Fruit fly (Drosophila melanogaster) whole organism, embryonic: ENCODE data around the gene pkaap.

Experiments
- Atf-2 ChIP-seq: fragments of 200-800 bp; sonication (Bioruptor generic); optimal IDR thresholded peaks from 2 replicates; lab custom pipeline; 2016; ENCODE audit warnings: missing biosample characterization, missing genetic modification characterization
- Bdp1 ChIP-seq: fragments of 200-800 bp; sonication (Bioruptor generic); optimal IDR thresholded peaks from 3 replicates; lab custom pipeline; 2016; ENCODE audit warnings: missing biosample characterization, missing genetic modification characterization
- CG10274 ChIP-seq: fragments of 200-800 bp; sonication (Bioruptor generic); optimal IDR thresholded peaks from 3 replicates; lab custom pipeline; 2017; ENCODE audit warnings: missing biosample characterization, mild to moderate bottlenecking, missing genetic modification characterization
- CG10959 ChIP-seq: fragments of 200-800 bp; sonication (Bioruptor generic); IDR thresholded peaks from 2 replicates; pipeline ENCODE4 v1.3.6; 2022; ENCODE audit warnings: missing biosample characterization, missing genetic modification characterization
- CG11093 ChIP-seq: fragments of 200-800 bp; sonication (Bioruptor generic); IDR thresholded peaks from 3 replicates; pipeline ENCODE4 v1.3.6; 2022; ENCODE audit warnings: missing biosample characterization, missing genetic modification characterization
- CG11456 ChIP-seq: fragments of 200-800 bp; sonication (Bioruptor generic); IDR thresholded peaks from 3 replicates; pipeline ENCODE4 v1.3.6; 2022; ENCODE audit warnings: missing biosample characterization, missing genetic modification characterization
- CG1233 ChIP-seq: fragments of 200-800 bp; sonication (Bioruptor generic); optimal IDR thresholded peaks from 4 replicates; lab custom pipeline; 2018; ENCODE audit warnings: missing biosample characterization, mild to moderate bottlenecking, missing genetic modification characterization
- CG12659 ChIP-seq: fragments of 200-800 bp; sonication (Bioruptor generic); optimal IDR thresholded peaks from 3 replicates; lab custom pipeline; 2017; ENCODE audit warnings: mild to moderate bottlenecking, missing biosample characterization, missing genetic modification reagents, missing genetic modification characterization
- CG16863 ChIP-seq: fragments of 200-800 bp; sonication (Bioruptor generic); optimal IDR thresholded peaks from 3 replicates; lab custom pipeline; 2016; ENCODE audit warnings: missing biosample characterization, missing genetic modification characterization
- CG2116 ChIP-seq: fragments of 200-800 bp; sonication (Bioruptor generic); optimal IDR thresholded peaks from 3 replicates; lab custom pipeline; 2018; ENCODE audit warnings: missing biosample characterization, mild to moderate bottlenecking, missing genetic modification characterization
- CG2120 ChIP-seq: fragments of 200-800 bp; sonication (Bioruptor generic); optimal IDR thresholded peaks from 3 replicates; lab custom pipeline; 2016; ENCODE audit warnings: missing biosample characterization, missing genetic modification characterization
- CG2712 ChIP-seq: fragments of 200-800 bp; optimal IDR thresholded peaks from 3 replicates; lab custom pipeline; 2019; ENCODE audit warnings: missing biosample characterization, mild to moderate bottlenecking, missing genetic modification characterization, moderate library complexity
- CG2875 ChIP-seq: fragments of 200-800 bp; sonication (Bioruptor generic); optimal IDR thresholded peaks from 2 replicates; lab custom pipeline; 2017; ENCODE audit warnings: missing biosample characterization, mild to moderate bottlenecking, missing genetic modification characterization, missing genetic modification reagents
- CG30020 ChIP-seq: fragments of 200-800 bp; optimal IDR thresholded peaks from 2 replicates; lab custom pipeline; 2019; ENCODE audit warnings: missing biosample characterization, mild to moderate bottlenecking, missing genetic modification characterization, moderate library complexity
- CG3065 ChIP-seq: fragments of 200-800 bp; sonication (Bioruptor generic); optimal IDR thresholded peaks from 2 replicates; lab custom pipeline; 2016; ENCODE audit warnings: missing biosample characterization, missing genetic modification characterization
- CG33557 ChIP-seq: fragments of 200-800 bp; sonication (Bioruptor generic); optimal IDR thresholded peaks from 2 replicates; lab custom pipeline; 2019; ENCODE audit warnings: missing biosample characterization, mild to moderate bottlenecking, missing genetic modification characterization, moderate library complexity
- CG3995 ChIP-seq: fragments of 200-800 bp; sonication (Bioruptor generic); optimal IDR thresholded peaks from 3 replicates; lab custom pipeline; 2016; ENCODE audit warnings: missing biosample characterization, missing genetic modification characterization
- CG42726 ChIP-seq: fragments of 200-800 bp; sonication (Bioruptor generic); IDR thresholded peaks from 2 replicates; pipeline ENCODE4 v1.3.6; 2022; ENCODE audit warnings: missing biosample characterization, missing genetic modification characterization; ENCODE audit not compliant: partially characterized antibody
- CG4328 ChIP-seq: fragments of 200-800 bp; sonication (Bioruptor generic); optimal IDR thresholded peaks from 3 replicates; lab custom pipeline; 2017; ENCODE audit warnings: missing biosample characterization, missing genetic modification reagents, missing genetic modification characterization
- CG4854 ChIP-seq: fragments of 200-800 bp; sonication (Bioruptor generic); optimal IDR thresholded peaks from 2 replicates; lab custom pipeline; 2016; ENCODE audit warnings: missing biosample characterization, missing genetic modification characterization, inconsistent platforms
- CG7357 ChIP-seq: fragments of 200-800 bp; sonication (Bioruptor generic); IDR thresholded peaks from 3 replicates; pipeline ENCODE4 v1.3.6; 2022; ENCODE audit warnings: missing biosample characterization, missing genetic modification characterization
- CG8765 ChIP-seq: fragments of 200-800 bp; sonication (Bioruptor generic); IDR thresholded peaks from 2 replicates; pipeline ENCODE4 v1.3.6; 2022; ENCODE audit warnings: missing biosample characterization, missing genetic modification characterization
- CG8924 ChIP-seq: fragments of 200-800 bp; optimal IDR thresholded peaks from 3 replicates; lab custom pipeline; 2019; ENCODE audit warnings: missing biosample characterization, mild to moderate bottlenecking, missing genetic modification characterization, moderate library complexity
- CG9817 ChIP-seq: fragments of 200-800 bp; sonication (Bioruptor generic); optimal IDR thresholded peaks from 2 replicates; lab custom pipeline; 2018; ENCODE audit warnings: missing biosample characterization, mild to moderate bottlenecking, missing genetic modification characterization, moderate library complexity
- CrebB ChIP-seq: fragments of 200-800 bp; sonication (Bioruptor generic); optimal IDR thresholded peaks from 3 replicates; lab custom pipeline; 2018; ENCODE audit warnings: missing biosample characterization, mild to moderate bottlenecking, missing genetic modification characterization
- Dip2 ChIP-seq: fragments of 200-800 bp; sonication (Bioruptor generic); IDR thresholded peaks from 2 replicates; pipeline ENCODE4 v1.3.6; 2022; ENCODE audit warnings: missing biosample characterization, missing genetic modification characterization
- Doc3 ChIP-seq: fragments of 200-800 bp; sonication (Bioruptor generic); IDR thresholded peaks from 3 replicates; pipeline ENCODE4 v1.3.6; 2022; ENCODE audit warnings: missing biosample characterization, missing genetic modification characterization; ENCODE audit not compliant: partially characterized antibody
- Dref ChIP-seq: fragments of 200-800 bp; sonication (Bioruptor generic); IDR thresholded peaks from 2 replicates; pipeline ENCODE4 v1.3.6; 2022; ENCODE audit warnings: missing biosample characterization, missing genetic modification characterization
- H15 ChIP-seq: fragments of 200-800 bp; sonication (Bioruptor generic); IDR thresholded peaks from 3 replicates; pipeline ENCODE4 v1.3.6; 2022; ENCODE audit warnings: missing biosample characterization, missing genetic modification characterization
- Hmr ChIP-seq: fragments of 200-800 bp; sonication (Bioruptor generic); optimal IDR thresholded peaks from 3 replicates; lab custom pipeline; 2017; ENCODE audit warnings: mild to moderate bottlenecking, missing biosample characterization, missing genetic modification reagents, missing genetic modification characterization
- Optix ChIP-seq: fragments of 200-800 bp; sonication (Bioruptor generic); IDR thresholded peaks from 3 replicates; pipeline ENCODE4 v1.3.6; 2022; ENCODE audit warnings: missing biosample characterization, missing genetic modification characterization
- Spps ChIP-seq: fragments of 200-800 bp; sonication (Bioruptor generic); optimal IDR thresholded peaks from 2 replicates; lab custom pipeline; 2018; ENCODE audit warnings: missing biosample characterization, mild to moderate bottlenecking, missing genetic modification characterization
- btn ChIP-seq: fragments of 200-800 bp; sonication (Bioruptor generic); optimal IDR thresholded peaks from 2 replicates; lab custom pipeline; 2016; ENCODE audit warnings: missing biosample characterization, missing genetic modification characterization
- cas ChIP-seq: fragments of 200-800 bp; sonication (Bioruptor generic); IDR thresholded peaks from 2 replicates; pipeline ENCODE4 v1.3.6; 2022; ENCODE audit warnings: missing biosample characterization, missing genetic modification characterization
- chn ChIP-seq: fragments of 200-800 bp; sonication (Bioruptor generic); optimal IDR thresholded peaks from 2 replicates; lab custom pipeline; 2016; ENCODE audit warnings: missing biosample characterization, missing genetic modification characterization
- fd96Cb ChIP-seq: fragments of 200-800 bp; sonication (Bioruptor generic); optimal IDR thresholded peaks from 2 replicates; lab custom pipeline; 2018; ENCODE audit warnings: missing biosample characterization, mild to moderate bottlenecking, missing genetic modification characterization, moderate library complexity
- ftz-f1 ChIP-seq: fragments of 200-800 bp; sonication (Bioruptor generic); optimal IDR thresholded peaks from 2 replicates; lab custom pipeline; 2016; ENCODE audit warnings: missing biosample characterization, missing genetic modification characterization
- h ChIP-seq: fragments of >200 bp; optimal IDR thresholded peaks from 2 replicates; lab custom pipeline; 2017
- hkb ChIP-seq, 2 experiments: fragments of 200-800 bp in 1 of 2; fragments of >200 bp in 1 of 2; sonication (Bioruptor generic) in 1 of 2; IDR thresholded peaks in 1 of 2; optimal IDR thresholded peaks in 1 of 2; 2 replicates each; pipeline versions ENCODE4 v1.3.6 to Lab custom; 2017 to 2022; ENCODE audit warnings: missing biosample characterization in 1 of 2, missing genetic modification characterization in 1 of 2
- jumu ChIP-seq: fragments of 200-800 bp; sonication (Bioruptor generic); optimal IDR thresholded peaks from 3 replicates; lab custom pipeline; 2016; ENCODE audit warnings: missing biosample characterization, missing genetic modification characterization
- ken ChIP-seq: fragments of 200-800 bp; sonication (Bioruptor generic); IDR thresholded peaks from 3 replicates; pipeline ENCODE4 v1.3.6; 2022; ENCODE audit warnings: missing biosample characterization, missing genetic modification characterization
- odd ChIP-seq: fragments of 200-800 bp; sonication (Bioruptor generic); optimal IDR thresholded peaks from 2 replicates; lab custom pipeline; 2017; ENCODE audit warnings: missing biosample characterization, mild to moderate bottlenecking, missing genetic modification characterization
- pan ChIP-seq, 4 experiments: fragments of >200 bp in 3 of 4; fragments of 200-800 bp in 1 of 4; sonication (Bioruptor generic) in 1 of 4; optimal IDR thresholded peaks in 3 of 4; IDR thresholded peaks in 1 of 4; 2 replicates each; pipeline versions ENCODE4 v1.3.6 to Lab custom; 2017 to 2022; ENCODE audit warnings: missing biosample characterization in 2 of 4, missing genetic modification characterization in 2 of 4, mixed read lengths in 1 of 4
- pros ChIP-seq: fragments of 200-800 bp; sonication (Bioruptor generic); optimal IDR thresholded peaks from 3 replicates; lab custom pipeline; 2019; ENCODE audit warnings: missing biosample characterization, mild to moderate bottlenecking, missing genetic modification characterization, moderate library complexity
- sug ChIP-seq: fragments of 200-800 bp; optimal IDR thresholded peaks from 2 replicates; lab custom pipeline; 2019; ENCODE audit warnings: missing biosample characterization, mild to moderate bottlenecking, missing genetic modification characterization, moderate library complexity
- tap ChIP-seq: fragments of 200-800 bp; optimal IDR thresholded peaks from 3 replicates; lab custom pipeline; 2019; ENCODE audit warnings: missing biosample characterization, mild to moderate bottlenecking, missing genetic modification characterization, moderate library complexity
- tna ChIP-seq: fragments of 200-800 bp; sonication (Bioruptor generic); IDR thresholded peaks from 2 replicates; pipeline ENCODE4 v1.3.6; 2022; ENCODE audit warnings: missing biosample characterization, missing genetic modification characterization; ENCODE audit not compliant: partially characterized antibody
- z ChIP-seq: fragments of 200-800 bp; sonication (Bioruptor generic); IDR thresholded peaks from 3 replicates; pipeline ENCODE4 v1.3.6; 2022; ENCODE audit warnings: missing biosample characterization, missing genetic modification characterization

The pkaap gene

dm6 chr2L:16325515-16326257 lies 37.6 kb downstream of the pkaap start, which contains the start of gene cact (continued):
- TF ChIP-seq z (0 out of 3 replicates have a peak, but pooled peaks have one; percentile 14), CG8765 (GFP tag; lab: Robert Waterston, UW) (peak; percentile 83), odd (GFP tag; lab: Kevin White, UChicago) (peak; percentile 72), Bdp1 (GFP tag; lab: Kevin White, UChicago) (peak; percentile 89), tna (GFP tag; lab: Robert Waterston, UW) (no peak), CG11456 (GFP tag; lab: Robert Waterston, UW) (peak; percentile 91), CG16863 (GFP tag; lab: Kevin White, UChicago) (peak; percentile 89), CG30020 (peak; percentile 98), CG42726 (GFP tag; lab: Robert Waterston, UW) (peak; percentile 45; the same call in 1 of the 2 replicates), CG2712 (tag; lab: Kevin White, UChicago) (peak; percentile 95), CG3065 (GFP tag; lab: Kevin White, UChicago) (peak; percentile 83), Dip2 (GFP tag; lab: Robert Waterston, UW) (no peak), CG2116 (GFP tag; lab: Kevin White, UChicago) (peak; percentile 84), CG7357 (GFP tag; lab: Robert Waterston, UW) (peak; percentile 88), CG33557 (peak; percentile 79), chn (GFP tag; lab: Kevin White, UChicago) (peak; percentile 94), CG2120 (peak; percentile 98), CG10959 (GFP tag; lab: Robert Waterston, UW) (peak; percentile 83), btn (peak; percentile 77), CrebB (tag; lab: Kevin White, UChicago) (peak; percentile 81), fd96Cb (peak; percentile 88), tap (tag; lab: Kevin White, UChicago) (peak; percentile 71), CG4328 (GFP tag; lab: Kevin White, UChicago) (peak; percentile 86), CG10274 (GFP tag; lab: Kevin White, UChicago) (peak; percentile 4), CG2875 (GFP tag; lab: Kevin White, UChicago) (peak; percentile 76), CG8924 (tag; lab: Kevin White, UChicago) (peak; percentile 95), Optix (peak; percentile 83; the same call in 2 of the 3 replicates), cas (peak; percentile 45; the same call in 1 of the 2 replicates), ken (peak; percentile 88), jumu (peak; percentile 94), hkb (optimal IDR thresholded peaks at IDR 0.05; lab: Kevin White, UChicago) (no peak), hkb (GFP tag; IDR thresholded peaks at IDR 0.05; lab: Robert Waterston, UW) (peak; percentile 92), CG12659 (peak; percentile 95), h (lab: Kevin White, UChicago) (no peak), sug (tag; lab: Kevin White, UChicago) (peak; percentile 88), pros (GFP tag; lab: Kevin White, UChicago) (peak; percentile 8), ftz-f1 (GFP tag; lab: Kevin White, UChicago) (peak; percentile 27), CG1233 (GFP tag; lab: Kevin White, UChicago) (peak; percentile 77), H15 (GFP tag; lab: Robert Waterston, UW) (peak; percentile 88; the same call in 2 of the 3 replicates), CG11093 (GFP tag; lab: Robert Waterston, UW) (peak; percentile 77), CG3995 (peak; percentile 56), Hmr (GFP tag; lab: Kevin White, UChicago) (peak; percentile 93), Doc3 (no peak), Atf-2 (GFP tag; lab: Kevin White, UChicago) (peak; percentile 85), CG9817 (tag; lab: Kevin White, UChicago) (peak; percentile 92), Dref (GFP tag; lab: Robert Waterston, UW) (no peak), Spps (tag; lab: Kevin White, UChicago) (peak; percentile 92), CG4854 (peak; percentile 85), pan (optimal IDR thresholded peaks at IDR 0.05; lab: Kevin White, UChicago) (no peak), pan (GFP tag; optimal IDR thresholded peaks at IDR 0.05 in 1 of 2, IDR thresholded peaks at IDR 0.05 in 1 of 2) (peak in 1 of 2 experiments; percentile 89)
